Worm (Caenorhabditis elegans): ENCODE measurements around the gene F46C8.3.

The F46C8.3 gene

DNA sequence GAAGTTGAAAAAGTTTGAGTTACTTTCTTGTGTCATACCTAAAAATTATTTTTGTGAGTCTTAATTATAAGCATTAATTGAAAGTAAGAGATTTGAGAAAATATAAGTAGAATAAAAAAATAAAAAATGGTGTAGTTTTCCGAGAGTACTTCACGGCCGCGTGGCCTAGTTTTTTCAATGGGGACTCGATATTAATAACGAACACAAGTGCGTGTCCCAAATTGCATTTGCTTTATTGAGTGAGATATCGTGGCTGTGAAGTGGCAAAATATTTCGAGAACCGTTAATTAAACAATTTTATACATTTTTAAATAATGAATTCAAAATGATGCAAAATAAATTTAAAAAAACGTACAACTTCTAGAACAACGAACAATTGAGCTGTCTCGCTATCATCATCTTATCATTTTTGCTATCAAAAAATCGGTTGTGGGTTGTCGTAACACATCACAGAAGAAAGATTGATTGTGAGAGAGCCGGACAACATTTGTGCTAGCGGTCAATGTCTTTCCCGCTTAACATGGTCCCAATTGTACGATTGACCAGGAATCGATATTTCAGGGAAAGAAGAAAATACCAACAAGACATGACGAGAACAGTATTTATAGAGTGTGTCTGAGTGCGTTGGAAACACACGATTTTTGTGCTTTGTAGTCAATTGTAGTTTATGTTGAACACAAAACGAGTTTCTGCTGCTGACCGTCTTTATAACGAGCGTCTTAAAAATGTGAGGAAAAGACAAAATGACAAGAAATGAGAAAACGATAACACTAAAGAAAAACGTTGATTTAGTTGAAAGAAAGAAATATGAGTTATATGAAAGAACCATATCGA, 44.5 kb downstream of the F46C8.3 start, which contains the start of gene apy-1:
TSS of gene apy-1 (minus strand) at position 38 of the 834 bp plus-strand sequence.
- TF ChIP-seq unc-62 (GFP tag; optimal IDR thresholded peaks at IDR 0.05): no peak

DNA sequence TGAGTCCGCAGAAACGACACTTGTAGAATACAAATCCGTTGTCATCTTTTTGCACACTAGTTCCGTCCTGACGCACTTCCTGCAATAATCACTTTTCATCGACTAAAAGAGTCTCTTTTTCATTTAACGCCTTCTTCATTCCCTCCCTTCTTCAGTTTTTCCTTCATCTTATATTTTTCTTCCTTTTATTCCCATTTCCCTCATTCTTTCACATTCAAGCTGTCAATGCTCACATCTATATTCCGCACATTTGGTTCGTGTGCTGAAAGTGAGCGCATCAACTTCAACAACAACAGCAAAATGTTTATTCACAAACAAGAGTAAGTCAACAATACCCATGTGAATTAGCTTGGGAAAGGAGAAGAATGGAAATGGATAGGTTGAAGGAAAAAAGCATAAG, 46.7 kb downstream of the F46C8.3 start, which contains the start of gene pcyt-1:
TSS of gene pcyt-1 (plus strand) at position 301 of the 400 bp plus-strand sequence.
- no peak for TF ChIP-seq unc-62 (GFP tag; optimal IDR thresholded peaks at IDR 0.05)

DNA sequence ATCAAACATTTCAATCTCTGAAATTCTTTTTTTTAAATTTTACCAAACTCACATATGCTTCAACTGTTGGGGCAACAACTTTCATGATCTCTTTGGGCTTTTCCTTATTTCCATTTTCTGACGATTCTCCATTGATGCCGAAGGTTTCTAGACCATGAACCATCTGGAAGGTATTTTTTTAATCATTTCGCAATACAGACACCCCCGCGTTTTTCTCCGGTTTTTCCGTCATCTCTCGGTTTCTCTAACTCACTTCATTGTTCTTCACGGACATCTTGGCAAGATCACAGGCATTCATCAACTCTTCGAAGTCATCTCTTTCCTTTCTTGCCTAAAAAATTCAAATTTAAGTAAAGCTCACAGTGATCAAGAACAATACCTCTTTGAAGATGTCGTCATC, 47.8 kb downstream of the F46C8.3 start:
- TF ChIP-seq unc-62 (GFP tag; optimal IDR thresholded peaks at IDR 0.05): no peak

DNA sequence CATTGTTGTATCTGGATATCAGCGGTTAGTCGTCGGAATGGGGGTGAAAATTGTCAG, 48.0 kb downstream of the F46C8.3 start, which contains the start of the genes unc-98 and F08C6.18:
TSS of gene unc-98 (minus strand) at position 48 of the 57 bp plus-strand sequence.
TSS of gene F08C6.18 (minus strand) at position 57 of the 57 bp plus-strand sequence.
- no peak for TF ChIP-seq unc-62 (GFP tag; optimal IDR thresholded peaks at IDR 0.05)

DNA sequence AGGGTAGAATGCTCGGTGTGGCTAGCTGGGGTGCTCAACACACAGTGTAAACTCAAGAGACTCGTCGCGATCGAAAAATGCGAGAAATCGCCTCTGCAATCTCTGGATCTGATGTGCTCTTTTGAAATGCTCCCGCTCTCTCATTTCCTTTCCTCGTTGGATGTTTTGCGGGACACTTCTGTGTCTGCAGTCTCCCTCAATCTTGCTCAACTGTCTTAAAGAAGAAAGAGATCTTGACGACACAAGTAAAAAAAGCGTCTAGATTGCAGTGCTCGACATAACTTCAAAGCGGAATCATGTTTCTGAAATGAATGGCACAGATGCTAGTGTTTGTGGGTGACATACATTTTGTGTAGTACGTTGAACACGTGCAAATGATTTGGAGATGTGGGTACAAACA, 48.3 kb downstream of the F46C8.3 start:
- no peak for TF ChIP-seq unc-62 (GFP tag; optimal IDR thresholded peaks at IDR 0.05)

DNA sequence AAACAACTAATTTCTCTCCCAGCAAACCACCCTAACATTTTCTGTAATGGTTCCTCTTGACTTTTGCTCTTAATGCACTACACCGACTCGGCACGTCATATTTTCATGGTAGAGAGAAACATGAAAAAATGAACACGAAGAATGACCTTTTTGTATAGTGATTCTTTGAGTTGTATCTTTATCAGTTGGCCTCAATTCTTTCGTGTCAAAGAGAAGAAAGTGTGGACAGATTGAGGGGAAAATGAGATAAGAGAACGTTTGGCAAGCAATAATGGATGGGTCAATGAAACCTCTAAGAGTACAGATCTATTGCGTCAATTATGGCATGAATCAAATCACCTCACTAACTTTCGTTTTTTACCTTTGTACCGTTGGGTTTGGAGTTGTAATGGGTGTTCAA, 50.6 kb downstream of the F46C8.3 start:
- no peak for TF ChIP-seq unc-62 (GFP tag; optimal IDR thresholded peaks at IDR 0.05)

All from whole organism, dauer.